Worm (Caenorhabditis elegans) whole organism, L3 larva: ENCODE data around the gene lgg-2.

Experiments used
- R02D3.7 ChIP-seq: fragments of 150-350 bp; optimal IDR thresholded peaks from 2 replicates; lab custom pipeline; 2014; ENCODE audit warnings: missing biosample characterization, missing genetic modification characterization
- elt-1 ChIP-seq: fragments of 150-350 bp; optimal IDR thresholded peaks from 2 replicates; lab custom pipeline; 2014; ENCODE audit warnings: missing biosample characterization, missing genetic modification characterization
- elt-2 ChIP-seq: sonication (generic microtip); optimal IDR thresholded peaks from 2 replicates; lab custom pipeline; 2016; ENCODE audit warnings: missing genetic modification reagents, mild to moderate bottlenecking, missing genetic modification characterization, missing compliant biosample characterization
- fkh-10 ChIP-seq: sonication (generic microtip); optimal IDR thresholded peaks from 2 replicates; lab custom pipeline; 2017; ENCODE audit warnings: missing biosample characterization, missing genetic modification reagents, missing genetic modification characterization
- nhr-11 ChIP-seq: fragments of 150-350 bp; optimal IDR thresholded peaks from 2 replicates; lab custom pipeline; 2014; ENCODE audit warnings: missing biosample characterization, missing genetic modification characterization
- nhr-25 ChIP-seq: sonication (generic microtip); optimal IDR thresholded peaks from 2 replicates; lab custom pipeline; 2017; ENCODE audit warnings: missing biosample characterization, missing genetic modification characterization
- skn-1 ChIP-seq: fragments of 150-350 bp; optimal IDR thresholded peaks from 2 replicates; lab custom pipeline; 2014; ENCODE audit warnings: missing biosample characterization, missing genetic modification characterization
- snpc-4 ChIP-seq: fragments of 150-350 bp; optimal IDR thresholded peaks from 2 replicates; lab custom pipeline; 2014; ENCODE audit warnings: missing biosample characterization, missing genetic modification characterization
- tbx-2 ChIP-seq: sonication (generic microtip); optimal IDR thresholded peaks from 2 replicates; lab custom pipeline; 2016; ENCODE audit warnings: mild to moderate bottlenecking, missing genetic modification characterization, missing compliant biosample characterization
- ztf-11 ChIP-seq: fragments of 150-350 bp; optimal IDR thresholded peaks from 2 replicates; lab custom pipeline; 2014; ENCODE audit warnings: missing biosample characterization, missing genetic modification characterization

DNA sequence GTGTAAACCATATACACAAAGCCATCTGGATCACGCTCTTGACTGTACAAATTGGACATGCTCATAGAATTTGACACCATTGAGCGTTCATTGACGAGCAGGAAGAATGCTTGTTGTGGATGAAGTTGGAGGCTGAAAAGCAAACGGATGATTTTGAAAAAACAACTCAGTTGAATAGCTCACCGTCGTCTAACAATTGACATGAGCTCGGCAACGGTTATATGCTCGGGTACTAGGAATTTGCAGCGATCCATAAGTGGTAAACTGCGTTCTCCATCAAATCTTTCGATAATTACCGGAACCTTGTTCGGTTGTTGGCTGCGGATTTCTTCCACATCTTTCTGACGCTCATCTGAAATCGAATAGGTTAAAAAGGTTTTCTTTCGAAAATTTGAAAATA, 917 bp downstream of the lgg-2 start:
- TF ChIP-seq ztf-11 (tag; lab: Kevin White, UChicago): no peak
- no peak for TF ChIP-seq nhr-25 (tag; lab: Kevin White, UChicago)
- no peak for TF ChIP-seq skn-1 (tag; lab: Kevin White, UChicago)
- TF ChIP-seq nhr-11 (tag; lab: Kevin White, UChicago): no peak
- TF ChIP-seq elt-2: no peak
- no peak for TF ChIP-seq snpc-4
- no peak for TF ChIP-seq R02D3.7 (tag; lab: Kevin White, UChicago)
- no peak for TF ChIP-seq elt-1 (tag; lab: Kevin White, UChicago)
- no peak for TF ChIP-seq fkh-10 (GFP tag; lab: Kevin White, UChicago)
- TF ChIP-seq tbx-2 (tag; lab: Kevin White, UChicago): no peak
